Fruit fly (Drosophila melanogaster): Measurements from ENCODE around the gene Jhbp12.

DNA sequence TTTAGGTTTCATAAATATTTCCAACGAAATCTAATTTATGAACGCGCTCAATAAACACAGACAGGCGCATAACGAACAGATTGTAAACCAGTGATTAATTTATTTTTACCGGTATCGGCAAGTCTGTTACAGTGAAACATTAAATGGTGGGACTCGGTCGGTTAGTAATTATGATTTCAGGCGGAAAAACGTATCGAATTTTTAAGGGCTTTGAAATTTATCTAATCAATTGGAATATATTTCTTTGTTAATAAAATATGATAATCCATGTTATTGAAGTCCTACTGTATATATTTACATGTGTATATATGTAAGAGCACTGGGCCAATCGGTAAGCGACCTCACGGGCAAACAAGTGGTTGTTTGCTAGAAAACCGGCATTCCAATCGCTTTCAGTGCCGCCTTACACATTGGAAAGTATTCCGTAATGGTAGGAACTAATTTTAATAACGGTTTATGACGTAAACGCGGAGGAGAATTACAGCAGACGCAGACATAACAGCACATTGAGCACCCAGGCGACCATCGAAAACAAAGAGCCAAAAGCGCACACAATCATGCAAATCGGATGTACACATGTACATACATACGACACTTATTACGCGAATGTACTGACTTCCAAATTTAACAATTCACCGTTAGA lies 18.6 kb downstream of the Jhbp12 start:
- peak; percentile 86 for TF ChIP-seq Gug (GFP tag; IDR thresholded peaks at IDR 0.05)
- peak; percentile 64 for TF ChIP-seq fd85E (GFP tag; optimal IDR thresholded peaks at IDR 0.05)
- TF ChIP-seq acj6 (GFP tag; optimal IDR thresholded peaks at IDR 0.05), result peak; percentile 96
